Fruit fly (Drosophila melanogaster) whole organism, adult: ENCODE results near the gene Arpc5.

Source experiments
- CG11617 ChIP-seq: fragments of 200-800 bp; sonication (Bioruptor generic); optimal IDR thresholded peaks from 2 replicates; lab custom pipeline; 2017; ENCODE audit warnings: mild to moderate bottlenecking, missing biosample characterization, missing genetic modification reagents, missing genetic modification characterization
- CG12768 ChIP-seq: fragments of 200-800 bp; sonication (Bioruptor generic); optimal IDR thresholded peaks from 2 replicates; lab custom pipeline; 2017; ENCODE audit warnings: missing biosample characterization, missing genetic modification characterization, mild to moderate bottlenecking, moderate library complexity, missing genetic modification reagents
- CG14711 ChIP-seq: fragments of 200-800 bp; sonication (Bioruptor generic); optimal IDR thresholded peaks from 2 replicates; lab custom pipeline; 2018; ENCODE audit warnings: missing biosample characterization, mild to moderate bottlenecking, missing genetic modification characterization, moderate library complexity
- CG1620 ChIP-seq: fragments of 200-800 bp; sonication (Bioruptor generic); optimal IDR thresholded peaks from 2 replicates; lab custom pipeline; 2016; ENCODE audit warnings: missing biosample characterization, missing genetic modification characterization
- CG33017 ChIP-seq: fragments of 200-800 bp; sonication (Bioruptor generic); optimal IDR thresholded peaks from 2 replicates; lab custom pipeline; 2018; ENCODE audit warnings: missing biosample characterization, mild to moderate bottlenecking, missing genetic modification characterization, moderate library complexity
- CG5204 ChIP-seq: fragments of 200-800 bp; sonication (Bioruptor generic); optimal IDR thresholded peaks from 2 replicates; lab custom pipeline; 2016; ENCODE audit warnings: missing biosample characterization, missing genetic modification characterization
- CG7045 ChIP-seq: fragments of 200-800 bp; sonication (Bioruptor generic); optimal IDR thresholded peaks from 2 replicates; lab custom pipeline; 2017; ENCODE audit warnings: missing biosample characterization, mild to moderate bottlenecking, missing genetic modification characterization
- CG7101 ChIP-seq: fragments of 200-800 bp; sonication (Bioruptor generic); optimal IDR thresholded peaks from 2 replicates; lab custom pipeline; 2018; ENCODE audit warnings: missing biosample characterization, mild to moderate bottlenecking, missing genetic modification characterization, moderate library complexity
- Clk ChIP-seq: fragments of 200-800 bp; sonication (Bioruptor generic); optimal IDR thresholded peaks from 2 replicates; lab custom pipeline; 2017; ENCODE audit warnings: missing biosample characterization, missing genetic modification characterization
- Crg-1 ChIP-seq: fragments of 200-800 bp; sonication (Bioruptor generic); optimal IDR thresholded peaks from 2 replicates; lab custom pipeline; 2016; ENCODE audit warnings: missing biosample characterization, missing genetic modification characterization
- Hr96 ChIP-seq: fragments of 200-800 bp; sonication (Bioruptor generic); optimal IDR thresholded peaks from 2 replicates; lab custom pipeline; 2016; ENCODE audit warnings: missing biosample characterization, missing genetic modification characterization
- Mnt ChIP-seq: fragments of 200-800 bp; sonication (Bioruptor generic); optimal IDR thresholded peaks from 2 replicates; lab custom pipeline; 2016; ENCODE audit warnings: missing biosample characterization, mild to moderate bottlenecking, missing genetic modification characterization
- bab1 ChIP-seq: fragments of 200-800 bp; sonication (Bioruptor generic); optimal IDR thresholded peaks from 3 replicates; lab custom pipeline; 2019; ENCODE audit warnings: missing biosample characterization, mild to moderate bottlenecking, missing genetic modification characterization, moderate library complexity
- cic ChIP-seq: fragments of 200-800 bp; sonication (Bioruptor generic); optimal IDR thresholded peaks from 2 replicates; lab custom pipeline; 2017; ENCODE audit warnings: missing biosample characterization, mild to moderate bottlenecking, missing genetic modification characterization, moderate library complexity
- cnc ChIP-seq, 2 experiments: fragments of >200 bp; optimal IDR thresholded peaks; 2 replicates each; lab custom pipeline; 2017
- kay ChIP-seq: fragments of 200-800 bp; sonication (Bioruptor generic); peaks from one replicate; lab custom pipeline; 2016; ENCODE audit warnings: missing biosample characterization, missing genetic modification characterization, borderline replicate concordance
- ovo ChIP-seq: fragments of 200-800 bp; sonication (Bioruptor generic); optimal IDR thresholded peaks from 2 replicates; lab custom pipeline; 2016; ENCODE audit warnings: missing biosample characterization, missing genetic modification characterization
- pad ChIP-seq: fragments of 200-800 bp; sonication (Bioruptor generic); optimal IDR thresholded peaks from 3 replicates; lab custom pipeline; 2017; ENCODE audit warnings: missing biosample characterization, missing genetic modification characterization, mild to moderate bottlenecking, moderate library complexity, missing genetic modification reagents
- tj ChIP-seq: fragments of 200-800 bp; sonication (Bioruptor generic); optimal IDR thresholded peaks from 3 replicates; lab custom pipeline; 2017; ENCODE audit warnings: missing biosample characterization, mild to moderate bottlenecking, missing genetic modification characterization, moderate library complexity
- toe ChIP-seq: fragments of 200-800 bp; sonication (Bioruptor generic); optimal IDR thresholded peaks from 2 replicates; lab custom pipeline; 2016; ENCODE audit warnings: missing biosample characterization, missing genetic modification characterization

Arpc5 gene

DNA sequence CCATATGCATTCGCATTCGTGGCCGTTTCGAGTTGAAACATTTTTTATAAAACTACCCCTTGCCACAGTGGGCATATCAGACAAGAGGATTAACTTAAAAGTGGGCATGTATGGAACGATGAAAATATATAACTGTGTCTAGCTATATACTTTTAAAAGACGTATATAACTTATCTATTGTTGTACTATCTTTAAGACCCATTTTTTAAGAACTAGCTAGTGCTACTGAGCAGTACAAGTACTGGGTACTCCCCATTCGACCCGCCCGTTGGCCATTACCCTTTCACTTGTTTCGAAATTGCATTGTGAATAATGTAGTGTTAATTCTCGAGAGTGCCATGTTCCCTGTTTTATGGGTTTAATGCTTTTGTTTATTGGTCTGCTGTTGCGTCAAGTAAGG, 26.6 kb downstream of the Arpc5 start:
- TF ChIP-seq CG12768 (GFP tag; lab: Kevin White, UChicago) (no peak), tj (no peak), CG1620 (GFP tag; lab: Kevin White, UChicago) (no peak), CG11617 (GFP tag; lab: Kevin White, UChicago) (no peak), CG33017 (no peak), Mnt (GFP tag; lab: Kevin White, UChicago) (no peak), ovo (GFP tag; lab: Kevin White, UChicago) (no peak), cnc (optimal IDR thresholded peaks at IDR 0.05; lab: Kevin White, UChicago) (no peak), Clk (GFP tag; lab: Kevin White, UChicago) (no peak), Crg-1 (no peak), CG7101 (tag; lab: Kevin White, UChicago) (no peak), kay (GFP tag; lab: Kevin White, UChicago) (no peak), Hr96 (GFP tag; lab: Kevin White, UChicago) (no peak), CG7045 (GFP tag; lab: Kevin White, UChicago) (no peak), pad (GFP tag; lab: Kevin White, UChicago) (no peak), CG14711 (no peak), cic (GFP tag; lab: Kevin White, UChicago) (no peak), bab1 (no peak)

DNA sequence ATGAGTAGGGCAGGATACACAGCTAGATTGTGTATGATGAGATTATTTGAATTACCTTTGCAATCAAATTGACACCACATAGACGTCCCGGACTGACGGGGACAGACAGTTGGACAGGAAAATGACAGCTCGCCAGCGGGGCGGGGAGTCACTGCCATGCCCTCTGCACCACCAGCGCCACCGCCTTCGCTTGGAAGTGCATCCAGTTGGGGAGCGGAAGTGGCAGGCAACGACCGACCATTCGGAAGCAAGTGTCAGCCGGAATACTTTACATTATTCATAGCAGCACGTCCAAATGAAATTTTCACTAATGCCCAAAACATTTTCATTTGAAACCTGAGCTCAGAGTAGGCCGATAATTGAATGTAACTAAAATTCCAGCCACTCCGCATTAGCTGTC, 29.6 kb downstream of the Arpc5 start, which contains the start of gene CG15395:
Gene CG15395 (plus strand): TSS at position 301 of the 400 bp plus-strand sequence.
- TF ChIP-seq pad (GFP tag; lab: Kevin White, UChicago): no peak
- TF ChIP-seq CG12768 (GFP tag; lab: Kevin White, UChicago): no peak
- no peak for TF ChIP-seq bab1
- no peak for TF ChIP-seq ovo (GFP tag; lab: Kevin White, UChicago)
- TF ChIP-seq toe (GFP tag; lab: Kevin White, UChicago): no peak
- TF ChIP-seq Mnt (GFP tag; lab: Kevin White, UChicago): no peak
- no peak for TF ChIP-seq CG7045 (GFP tag; lab: Kevin White, UChicago)
- no peak for TF ChIP-seq CG14711
- no peak for TF ChIP-seq CG1620 (GFP tag; lab: Kevin White, UChicago)
- no peak for TF ChIP-seq Clk (GFP tag; lab: Kevin White, UChicago)
- no peak for TF ChIP-seq Crg-1
- no peak for TF ChIP-seq tj
- TF ChIP-seq CG5204 (GFP tag; lab: Kevin White, UChicago): no peak
- no peak for TF ChIP-seq cnc (optimal IDR thresholded peaks at IDR 0.05; lab: Kevin White, UChicago)
- no peak for TF ChIP-seq CG7101 (tag; lab: Kevin White, UChicago)
- TF ChIP-seq cic (GFP tag; lab: Kevin White, UChicago): no peak
- TF ChIP-seq Hr96 (GFP tag; lab: Kevin White, UChicago): no peak

DNA sequence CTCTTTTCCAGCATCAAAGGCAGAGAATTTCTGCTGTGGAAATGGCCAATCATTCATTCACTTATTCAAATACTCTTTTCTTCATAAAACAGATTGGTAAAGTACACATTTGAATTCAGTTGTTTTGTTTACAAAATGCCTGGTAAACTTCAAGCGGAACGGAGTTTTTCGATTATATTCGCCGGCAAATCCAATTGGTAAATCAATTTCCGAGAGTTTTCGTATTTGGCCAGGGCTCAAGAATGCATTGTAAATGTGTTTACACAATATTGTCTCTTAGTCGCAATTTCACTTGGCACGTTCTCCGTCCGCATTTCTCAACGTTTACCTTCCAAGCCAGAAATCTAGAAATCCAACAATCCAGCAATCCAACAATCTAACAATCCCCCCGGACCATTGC, 39.8 kb downstream of the Arpc5 start, which contains the start of gene CG43403:
Gene CG43403 (plus strand): TSS at position 301 of the 400 bp plus-strand sequence.
- no peak for TF ChIP-seq CG7045 (GFP tag; lab: Kevin White, UChicago)
- TF ChIP-seq CG5204 (GFP tag; lab: Kevin White, UChicago): no peak
- no peak for TF ChIP-seq cic (GFP tag; lab: Kevin White, UChicago)
- no peak for TF ChIP-seq CG1620 (GFP tag; lab: Kevin White, UChicago)
- TF ChIP-seq Clk (GFP tag; lab: Kevin White, UChicago): no peak
- no peak for TF ChIP-seq CG12768 (GFP tag; lab: Kevin White, UChicago)
- TF ChIP-seq pad (GFP tag; lab: Kevin White, UChicago): no peak
- TF ChIP-seq Hr96 (GFP tag; lab: Kevin White, UChicago): no peak
- TF ChIP-seq CG14711: no peak
- no peak for TF ChIP-seq toe (GFP tag; lab: Kevin White, UChicago)
- TF ChIP-seq CG33017: no peak
- TF ChIP-seq bab1: no peak

DNA sequence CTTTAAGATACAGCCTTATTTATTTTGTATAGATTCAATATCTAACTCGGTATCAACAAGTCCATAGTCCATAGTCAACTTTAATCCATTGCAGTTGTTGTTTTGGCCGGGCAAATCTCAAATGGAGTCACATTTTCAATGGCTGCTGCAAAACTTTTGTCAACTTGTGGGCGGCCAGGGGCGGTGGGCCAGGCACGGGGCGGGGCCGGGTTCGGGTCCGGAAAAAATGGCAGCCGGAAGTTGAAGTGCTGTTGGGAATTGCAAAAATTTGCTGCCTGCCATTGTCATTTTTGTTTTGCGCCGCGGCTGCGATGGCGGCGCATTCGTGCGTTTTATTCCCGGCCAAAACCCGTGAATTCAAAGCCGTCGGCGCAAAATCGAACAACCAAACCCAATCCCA, 43.9 kb downstream of the Arpc5 start:
- TF ChIP-seq ovo (GFP tag; lab: Kevin White, UChicago): no peak
- TF ChIP-seq CG33017: no peak
- no peak for TF ChIP-seq toe (GFP tag; lab: Kevin White, UChicago)
- no peak for TF ChIP-seq Mnt (GFP tag; lab: Kevin White, UChicago)
- no peak for TF ChIP-seq cic (GFP tag; lab: Kevin White, UChicago)
- no peak for TF ChIP-seq CG12768 (GFP tag; lab: Kevin White, UChicago)
- TF ChIP-seq Clk (GFP tag; lab: Kevin White, UChicago): no peak
- TF ChIP-seq kay (GFP tag; lab: Kevin White, UChicago): no peak
- no peak for TF ChIP-seq CG14711
- TF ChIP-seq bab1: no peak
- TF ChIP-seq tj: no peak

DNA sequence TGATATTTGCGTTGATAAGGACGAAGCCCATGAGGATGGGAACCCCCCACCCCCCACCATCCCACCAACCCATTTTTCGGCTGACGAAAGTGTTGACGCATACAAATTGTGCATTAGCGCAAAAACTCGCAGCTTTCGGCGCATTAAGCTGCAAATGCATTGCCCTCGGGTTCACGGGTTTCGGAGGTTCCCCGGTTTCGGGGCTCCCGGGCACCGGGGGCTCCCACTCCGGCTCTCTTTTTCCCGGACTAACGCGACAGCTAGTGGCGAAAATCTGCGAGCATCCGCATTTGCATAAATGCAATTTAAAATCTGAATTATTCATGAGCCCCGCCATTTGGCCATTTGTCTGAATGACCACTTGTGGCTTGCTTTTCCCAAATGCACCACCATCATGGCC, 47.4 kb downstream of the Arpc5 start:
- TF ChIP-seq CG7101 (tag; lab: Kevin White, UChicago): no peak
- TF ChIP-seq Hr96 (GFP tag; lab: Kevin White, UChicago): no peak
- no peak for TF ChIP-seq toe (GFP tag; lab: Kevin White, UChicago)
- no peak for TF ChIP-seq bab1
- no peak for TF ChIP-seq CG7045 (GFP tag; lab: Kevin White, UChicago)
- TF ChIP-seq ovo (GFP tag; lab: Kevin White, UChicago): no peak
- TF ChIP-seq CG11617 (GFP tag; lab: Kevin White, UChicago): no peak
- no peak for TF ChIP-seq Crg-1

DNA sequence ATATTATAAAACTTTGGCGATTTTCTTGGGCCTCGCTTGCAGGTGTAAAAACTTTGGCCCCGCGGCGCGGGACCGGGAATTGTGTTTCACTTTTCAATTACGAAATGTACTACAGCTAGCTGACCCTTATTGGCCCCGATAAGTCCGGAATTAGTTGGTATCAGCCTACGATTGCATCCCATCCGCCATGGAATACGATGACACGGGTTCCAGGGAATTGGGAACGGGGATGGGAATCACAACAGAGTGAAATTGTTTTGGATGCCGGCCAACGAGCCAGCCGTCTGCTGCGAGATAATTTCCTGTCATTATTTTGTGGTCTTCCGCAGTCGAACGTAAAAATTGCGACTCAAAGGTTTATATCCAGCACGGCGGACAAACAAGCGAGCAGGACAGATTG, 48.7 kb downstream of the Arpc5 start:
- no peak for TF ChIP-seq toe (GFP tag; lab: Kevin White, UChicago)
